Fruit fly (Drosophila melanogaster) Kc167 (cell line): Measurements from ENCODE around the gene CG11964.

Experiments used
- Myc ChIP-seq: fragments of >200 bp; optimal IDR thresholded peaks from 2 replicates; lab custom pipeline; 2017; ENCODE audit warnings: missing external identifiers
- Sin3A ChIP-seq: fragments of >200 bp; optimal IDR thresholded peaks from 2 replicates; lab custom pipeline; 2018; ENCODE audit warnings: missing external identifiers
- h ChIP-seq: fragments of >200 bp; optimal IDR thresholded peaks from 3 replicates; lab custom pipeline; 2018; ENCODE audit warnings: missing external identifiers
- insv ChIP-seq: fragments of >200 bp; optimal IDR thresholded peaks from 3 replicates; lab custom pipeline; 2018; ENCODE audit warnings: missing external identifiers
- psq ChIP-seq: fragments of >200 bp; optimal IDR thresholded peaks from 2 replicates; lab custom pipeline; 2017; ENCODE audit warnings: missing external identifiers
- ttk ChIP-seq: sonication (Bioruptor generic); optimal IDR thresholded peaks from 2 replicates; lab custom pipeline; 2017; ENCODE audit warnings: missing external identifiers

CG11964 gene

dm6 chr3R:8932741-8933140, 12.1 kb downstream of the CG11964 start:
- no peak for TF ChIP-seq Myc (lab: Kevin White, UChicago)
- no peak for TF ChIP-seq ttk (lab: Kevin White, UChicago)
- no peak for TF ChIP-seq h (lab: Kevin White, UChicago)
- TF ChIP-seq psq (lab: Kevin White, UChicago), result no peak
- no peak for TF ChIP-seq Sin3A (lab: Kevin White, UChicago)
- TF ChIP-seq insv (lab: Kevin White, UChicago), result no peak

DNA sequence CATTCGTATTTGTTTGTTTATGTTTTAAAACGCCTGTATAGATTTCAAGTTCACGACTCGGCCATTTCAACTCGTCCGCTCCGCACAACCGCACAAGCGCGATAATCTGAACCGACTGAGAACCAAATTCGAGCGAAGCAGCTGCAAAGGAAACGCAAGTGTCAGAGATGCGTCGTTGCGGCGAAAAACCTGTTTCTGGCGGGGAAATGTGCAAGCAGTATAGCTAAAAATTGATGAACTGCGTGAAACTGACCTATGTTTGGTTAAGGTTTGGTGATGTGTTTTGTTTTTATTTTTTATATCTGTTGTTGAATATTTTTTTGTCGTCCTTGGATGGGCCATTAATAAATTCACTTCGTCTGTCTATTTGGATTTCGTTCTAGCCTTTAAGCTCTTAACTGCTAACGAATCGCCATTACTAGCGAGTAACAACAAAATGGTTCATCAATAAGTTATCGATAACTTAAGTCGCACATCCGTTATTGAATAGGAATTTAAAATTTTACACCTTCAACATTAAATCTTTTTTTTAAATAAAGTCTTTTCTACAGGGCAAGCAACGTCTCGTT, 13.0 kb downstream of the CG11964 start, which contains the start of gene pyd:
pyd (minus strand) TSS at position 120 of the 569 bp plus-strand sequence.
- TF ChIP-seq Myc (lab: Kevin White, UChicago) (no peak), ttk (lab: Kevin White, UChicago) (no peak), Sin3A (lab: Kevin White, UChicago) (no peak), h (lab: Kevin White, UChicago) (no peak), insv (lab: Kevin White, UChicago) (no peak), psq (lab: Kevin White, UChicago) (no peak)

- TF ChIP-seq Myc (lab: Kevin White, UChicago), result no peak
- TF ChIP-seq ttk (lab: Kevin White, UChicago), result no peak
- no peak for TF ChIP-seq insv (lab: Kevin White, UChicago)
- TF ChIP-seq Sin3A (lab: Kevin White, UChicago), result no peak
- no peak for TF ChIP-seq psq (lab: Kevin White, UChicago)
- no peak for TF ChIP-seq h (lab: Kevin White, UChicago)
Measured at dm6 chr3R:8931064-8931419, 13.8 kb downstream of the CG11964 start.

DNA sequence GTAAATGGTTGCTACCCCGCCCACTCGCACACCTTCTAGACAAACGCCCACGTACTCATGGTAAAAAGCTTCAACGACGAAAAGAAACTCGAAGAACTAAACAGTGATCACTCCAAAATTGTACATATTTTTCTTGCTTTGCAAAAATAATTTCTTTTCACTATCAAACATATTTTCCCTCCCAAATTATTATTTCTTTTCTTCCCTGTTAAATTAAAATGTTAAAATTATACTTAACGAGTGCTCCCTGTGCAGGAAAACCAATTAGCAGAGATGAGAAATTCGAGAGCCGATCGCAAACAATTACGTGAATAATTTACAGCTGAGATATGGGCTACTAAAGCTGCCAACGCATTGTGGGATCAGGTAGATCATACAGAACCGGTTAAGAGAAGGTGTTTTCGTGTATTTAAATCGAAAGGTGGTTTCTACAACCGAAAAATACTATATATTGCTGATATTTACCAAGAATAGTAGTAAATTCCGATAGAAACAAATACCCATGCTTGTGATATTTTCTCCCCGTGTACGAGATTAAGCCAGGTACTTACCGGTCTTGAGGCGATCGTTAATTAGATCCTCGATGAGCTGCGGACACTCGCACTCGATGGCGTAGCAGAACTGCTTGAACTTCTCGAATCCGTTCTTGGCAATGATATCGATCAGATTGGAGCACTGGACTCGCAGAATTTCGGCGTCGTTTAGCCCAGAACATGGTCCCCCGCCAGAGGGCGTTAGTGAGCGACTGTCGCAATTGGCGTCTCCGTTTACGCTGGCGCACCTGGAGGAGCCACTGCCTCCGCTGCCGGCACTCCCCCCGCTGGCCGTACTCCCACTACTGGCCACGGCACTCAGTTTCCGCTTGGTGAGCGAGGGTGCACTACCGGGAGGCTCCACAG, 14.4 kb downstream of the CG11964 start:
- TF ChIP-seq ttk (lab: Kevin White, UChicago) (no peak), Myc (lab: Kevin White, UChicago) (no peak), insv (lab: Kevin White, UChicago) (no peak), psq (lab: Kevin White, UChicago) (no peak), h (lab: Kevin White, UChicago) (no peak), Sin3A (lab: Kevin White, UChicago) (no peak)

- TF ChIP-seq insv (lab: Kevin White, UChicago), result no peak
- TF ChIP-seq psq (lab: Kevin White, UChicago), result no peak
- TF ChIP-seq h (lab: Kevin White, UChicago), result no peak
- TF ChIP-seq Myc (lab: Kevin White, UChicago), result no peak
- no peak for TF ChIP-seq Sin3A (lab: Kevin White, UChicago)
- no peak for TF ChIP-seq ttk (lab: Kevin White, UChicago)
Measured at dm6 chr3R:8929703-8930102, 15.1 kb downstream of the CG11964 start.

- TF ChIP-seq ttk (lab: Kevin White, UChicago) (no peak), Myc (lab: Kevin White, UChicago) (no peak), Sin3A (lab: Kevin White, UChicago) (no peak), h (lab: Kevin White, UChicago) (no peak), insv (lab: Kevin White, UChicago) (no peak), psq (lab: Kevin White, UChicago) (no peak)
Measured at dm6 chr3R:8927817-8928625, 16.8 kb downstream of the CG11964 start.

dm6 chr3R:8927052-8927816, 17.6 kb downstream of the CG11964 start:
- TF ChIP-seq Sin3A (lab: Kevin White, UChicago) (no peak), Myc (lab: Kevin White, UChicago) (no peak), ttk (lab: Kevin White, UChicago) (no peak), psq (lab: Kevin White, UChicago) (no peak), h (lab: Kevin White, UChicago) (no peak), insv (lab: Kevin White, UChicago) (no peak)

- TF ChIP-seq h (lab: Kevin White, UChicago) (no peak), psq (lab: Kevin White, UChicago) (no peak), insv (lab: Kevin White, UChicago) (no peak)
Measured at dm6 chr3R:8926554-8926951, 18.3 kb downstream of the CG11964 start.

- TF ChIP-seq psq (lab: Kevin White, UChicago) (no peak), h (lab: Kevin White, UChicago) (no peak), Myc (lab: Kevin White, UChicago) (no peak), ttk (lab: Kevin White, UChicago) (no peak), Sin3A (lab: Kevin White, UChicago) (no peak), insv (lab: Kevin White, UChicago) (no peak)
Measured at dm6 chr3R:8925924-8926553, 18.8 kb downstream of the CG11964 start.
